Fruit fly (Drosophila melanogaster) whole organism, embryonic: ENCODE data around the gene Prosbeta2R2.

ENCODE experiments used
- CG18262 ChIP-seq: fragments of 200-800 bp; optimal IDR thresholded peaks from 3 replicates; lab custom pipeline; 2019; ENCODE audit warnings: missing biosample characterization, mild to moderate bottlenecking, missing genetic modification characterization, moderate library complexity
- CG8924 ChIP-seq: fragments of 200-800 bp; optimal IDR thresholded peaks from 3 replicates; lab custom pipeline; 2019; ENCODE audit warnings: missing biosample characterization, mild to moderate bottlenecking, missing genetic modification characterization, moderate library complexity
- H2.0 ChIP-seq: fragments of 200-800 bp; sonication (Bioruptor generic); IDR thresholded peaks from 2 replicates; pipeline ENCODE4 v1.3.6; 2022; ENCODE audit warnings: missing biosample characterization, missing genetic modification characterization
- HHEX ChIP-seq: fragments of 200-800 bp; sonication (Bioruptor generic); optimal IDR thresholded peaks from 3 replicates; lab custom pipeline; 2017; ENCODE audit warnings: missing biosample characterization, mild to moderate bottlenecking, missing genetic modification characterization, missing genetic modification reagents
- MBD-R2 ChIP-seq: fragments of 200-800 bp; sonication (Bioruptor generic); IDR thresholded peaks from 2 replicates; pipeline ENCODE4 v1.3.6; 2022; ENCODE audit warnings: missing biosample characterization, missing genetic modification characterization
- ac ChIP-seq: fragments of 200-800 bp; sonication (Bioruptor generic); optimal IDR thresholded peaks from 3 replicates; lab custom pipeline; 2017; ENCODE audit warnings: missing biosample characterization, mild to moderate bottlenecking, missing genetic modification characterization
- pan ChIP-seq, 4 experiments: fragments of >200 bp in 3 of 4; fragments of 200-800 bp in 1 of 4; sonication (Bioruptor generic) in 1 of 4; optimal IDR thresholded peaks in 3 of 4; IDR thresholded peaks in 1 of 4; 2 replicates each; pipeline versions ENCODE4 v1.3.6 to Lab custom; 2017 to 2022; ENCODE audit warnings: missing biosample characterization in 2 of 4, missing genetic modification characterization in 2 of 4, mixed read lengths in 1 of 4
- pzg ChIP-seq: fragments of 200-800 bp; sonication (Bioruptor generic); optimal IDR thresholded peaks from 3 replicates; lab custom pipeline; 2018; ENCODE audit warnings: missing biosample characterization, mild to moderate bottlenecking, missing genetic modification characterization, moderate library complexity
- row ChIP-seq: fragments of 200-800 bp; sonication (Bioruptor generic); IDR thresholded peaks from 3 replicates; pipeline ENCODE4 v1.3.6; 2022; ENCODE audit warnings: missing biosample characterization, missing genetic modification characterization

- no peak for TF ChIP-seq HHEX (GFP tag; lab: Kevin White, UChicago)
- TF ChIP-seq CG8924 (tag; lab: Kevin White, UChicago) = no peak
- no peak for TF ChIP-seq MBD-R2
- no peak for TF ChIP-seq pan (optimal IDR thresholded peaks at IDR 0.05; lab: Kevin White, UChicago)
- TF ChIP-seq pan (GFP tag; optimal IDR thresholded peaks at IDR 0.05 in 1 of 2, IDR thresholded peaks at IDR 0.05 in 1 of 2) = no peak
- TF ChIP-seq ac (GFP tag; lab: Kevin White, UChicago) = no peak
- no peak for TF ChIP-seq pzg (GFP tag; lab: Kevin White, UChicago)
- TF ChIP-seq H2.0 (GFP tag; lab: Robert Waterston, UW) = no peak
- no peak for TF ChIP-seq CG18262
- no peak for TF ChIP-seq row
Measured at dm6 chr3R:5268495-5268894, 49.2 kb upstream of the Prosbeta2R2 start.
